Fruit fly (Drosophila melanogaster) whole organism: ENCODE results near the gene CG7059.

Source experiments
- CG8478 ChIP-seq: fragments of >200 bp; optimal IDR thresholded peaks from 2 replicates; lab custom pipeline; 2018; ENCODE audit warnings: inconsistent platforms
- Dll ChIP-seq: fragments of >200 bp; optimal IDR thresholded peaks from 2 replicates; lab custom pipeline; 2017
- EcR ChIP-seq, 2 experiments: fragments of >200 bp; optimal IDR thresholded peaks; 2 replicates each; lab custom pipeline; 2017; ENCODE audit warnings: missing biosample characterization in 2 of 2, missing genetic modification characterization in 2 of 2, missing genetic modification reagents in 2 of 2
- pan ChIP-seq: fragments of >200 bp; optimal IDR thresholded peaks from 2 replicates; lab custom pipeline; 2017
- psq ChIP-seq: fragments of >200 bp; optimal IDR thresholded peaks from 2 replicates; lab custom pipeline; 2017
- usp ChIP-seq: fragments of >200 bp; optimal IDR thresholded peaks from 2 replicates; lab custom pipeline; 2017; ENCODE audit warnings: missing biosample characterization, missing genetic modification characterization, mixed read lengths

CG7059 gene

DNA sequence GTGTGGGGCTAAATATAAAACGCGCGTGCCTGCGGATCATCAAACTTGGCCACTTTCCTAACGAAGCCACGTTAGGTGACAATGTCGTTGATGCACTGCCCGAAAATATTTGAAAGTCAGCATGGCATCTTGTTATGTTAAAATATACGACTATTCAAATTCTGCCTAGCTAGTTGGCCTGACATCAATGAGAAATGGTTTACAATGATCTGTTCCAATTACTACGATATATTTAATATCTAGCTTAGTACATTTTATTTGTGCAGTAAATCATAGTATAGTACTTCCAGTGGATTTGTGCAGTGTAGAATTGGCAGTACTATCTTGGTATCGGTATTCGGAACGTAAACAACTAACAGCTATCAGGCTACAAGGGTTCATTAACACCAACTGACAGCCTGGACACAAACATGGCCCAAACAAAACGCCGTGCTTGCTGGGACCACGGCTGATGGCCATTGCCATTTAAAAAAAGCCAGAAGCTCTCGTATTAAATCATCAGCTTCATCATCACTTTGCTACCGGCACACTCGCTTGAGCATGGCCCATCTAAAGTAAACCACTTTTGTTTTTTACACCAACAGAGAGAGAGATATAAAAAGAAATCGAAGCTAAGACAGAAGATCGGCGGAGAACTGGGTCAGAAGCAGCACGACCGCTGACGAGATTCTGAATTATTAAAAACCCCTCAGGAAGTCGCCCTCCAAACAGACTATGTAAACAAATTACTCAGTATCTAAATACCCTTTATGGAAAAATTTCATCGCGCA is 6.0 kb downstream of the CG7059 start:
- TF ChIP-seq Dll (no peak), usp (no peak), CG8478 (lab: Kevin White, UChicago) (no peak), psq (lab: Kevin White, UChicago) (no peak), EcR (GFP tag; optimal IDR thresholded peaks at IDR 0.05; lab: Kevin White, UChicago) (no peak), pan (lab: Kevin White, UChicago) (no peak)

DNA sequence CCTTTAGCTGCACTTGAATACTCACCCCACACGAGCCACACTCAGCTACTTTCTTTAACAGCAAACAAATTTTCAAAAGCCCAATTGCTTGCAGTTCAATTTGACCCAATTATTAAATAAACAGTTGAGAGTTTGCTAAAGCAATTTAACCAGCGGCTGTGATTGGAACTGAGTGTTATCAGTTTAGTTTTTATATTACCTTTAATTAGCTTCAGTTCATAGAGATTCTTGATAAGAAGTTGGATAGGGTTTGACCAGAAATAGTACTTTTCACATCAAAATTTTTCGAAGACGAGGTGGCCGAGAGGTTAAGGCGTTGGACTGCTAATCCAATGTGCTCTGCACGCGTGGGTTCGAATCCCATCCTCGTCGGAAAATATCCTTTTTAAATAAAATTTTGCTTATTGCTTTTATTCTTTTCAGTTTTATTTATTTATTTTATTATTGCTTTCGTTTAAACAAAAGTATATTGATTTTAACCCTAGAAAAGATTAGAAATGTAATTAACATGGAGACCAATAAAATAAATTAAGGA is 6.7 kb downstream of the CG7059 start:
- no peak for TF ChIP-seq Dll
- no peak for TF ChIP-seq usp
- TF ChIP-seq CG8478 (lab: Kevin White, UChicago), result no peak
- TF ChIP-seq EcR (GFP tag; optimal IDR thresholded peaks at IDR 0.05; lab: Kevin White, UChicago), result no peak
- TF ChIP-seq pan (lab: Kevin White, UChicago), result no peak
- no peak for TF ChIP-seq psq (lab: Kevin White, UChicago)

DNA sequence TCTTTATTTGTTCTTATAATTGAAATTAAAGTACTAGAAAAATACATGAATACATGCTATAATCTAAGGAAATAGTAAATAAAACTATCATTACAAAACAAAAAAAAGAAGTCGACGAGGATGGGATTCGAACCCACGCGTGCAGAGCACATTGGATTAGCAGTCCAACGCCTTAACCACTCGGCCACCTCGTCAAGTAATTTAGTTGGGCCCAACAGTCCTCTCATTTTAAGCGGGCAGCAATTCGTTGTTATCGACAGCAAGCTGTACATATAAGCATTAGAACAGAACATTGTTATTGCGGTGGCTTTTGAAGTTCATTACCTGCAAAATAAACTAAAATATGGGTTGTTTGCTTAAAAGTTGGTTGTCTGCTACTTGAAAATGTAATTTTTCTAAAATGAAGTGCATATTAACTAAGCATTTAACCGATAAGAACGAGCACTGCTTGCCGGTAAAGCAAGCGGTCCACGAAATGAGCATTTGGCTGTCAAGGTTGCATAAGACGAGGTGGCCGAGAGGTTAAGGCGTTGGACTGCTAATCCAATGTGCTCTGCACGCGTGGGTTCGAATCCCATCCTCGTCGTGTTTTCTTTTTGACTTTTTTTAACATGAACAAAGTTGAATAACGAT is 7.6 kb downstream of the CG7059 start:
- peak; percentile 44 for TF ChIP-seq CG8478 (lab: Kevin White, UChicago)
- TF ChIP-seq EcR (GFP tag; optimal IDR thresholded peaks at IDR 0.05; lab: Kevin White, UChicago), result no peak
- no peak for TF ChIP-seq usp

DNA sequence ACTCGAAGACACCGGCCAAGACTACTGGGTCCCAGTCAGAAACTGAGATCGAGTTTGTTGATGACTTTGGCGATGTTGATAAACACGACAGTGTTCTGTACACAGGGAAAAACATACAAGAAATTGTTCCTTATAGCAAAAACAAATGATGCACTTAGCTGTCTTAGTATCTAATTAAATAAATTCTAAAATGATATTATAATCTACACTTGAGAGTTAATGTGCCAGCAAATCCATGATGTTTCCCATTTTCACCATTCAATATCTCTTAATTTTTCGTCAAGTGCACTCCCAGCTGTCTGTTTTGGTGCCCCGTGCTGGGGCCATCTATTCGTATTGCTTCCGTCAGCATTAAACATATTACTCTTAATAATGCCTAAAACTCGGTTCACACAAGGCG is 10.7 kb downstream of the CG7059 start:
- TF ChIP-seq psq (lab: Kevin White, UChicago) (no peak), EcR (GFP tag; optimal IDR thresholded peaks at IDR 0.05; lab: Kevin White, UChicago) (no peak)

DNA sequence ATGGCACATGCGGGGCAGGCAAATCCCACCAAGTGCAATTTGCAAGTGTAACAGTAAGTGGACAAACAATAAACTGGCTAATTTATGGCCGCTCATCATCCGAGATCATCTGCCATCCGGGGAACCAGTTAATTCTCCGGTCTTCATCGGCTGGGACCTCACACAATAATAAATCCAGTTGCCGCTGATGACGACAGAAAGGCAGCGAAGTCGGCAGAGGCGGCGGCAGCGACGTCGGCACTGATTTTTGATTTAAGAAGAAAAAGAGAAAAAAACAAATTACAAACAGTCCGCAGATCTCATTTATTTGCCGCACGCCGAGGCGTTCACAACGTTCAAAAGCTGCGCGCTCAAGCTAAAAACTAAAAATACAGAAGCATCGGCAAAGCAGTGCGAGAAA is 12.8 kb downstream of the CG7059 start, which contains the start of gene CG13856:
Gene CG13856, plus strand, starts transcription at position 301 of the 400 bp plus-strand sequence.
- TF ChIP-seq psq (lab: Kevin White, UChicago), result no peak
- TF ChIP-seq usp, result no peak
- no peak for TF ChIP-seq EcR (GFP tag; optimal IDR thresholded peaks at IDR 0.05; lab: Kevin White, UChicago)
- no peak for TF ChIP-seq pan (lab: Kevin White, UChicago)
- TF ChIP-seq Dll, result no peak
- no peak for TF ChIP-seq CG8478 (lab: Kevin White, UChicago)

DNA sequence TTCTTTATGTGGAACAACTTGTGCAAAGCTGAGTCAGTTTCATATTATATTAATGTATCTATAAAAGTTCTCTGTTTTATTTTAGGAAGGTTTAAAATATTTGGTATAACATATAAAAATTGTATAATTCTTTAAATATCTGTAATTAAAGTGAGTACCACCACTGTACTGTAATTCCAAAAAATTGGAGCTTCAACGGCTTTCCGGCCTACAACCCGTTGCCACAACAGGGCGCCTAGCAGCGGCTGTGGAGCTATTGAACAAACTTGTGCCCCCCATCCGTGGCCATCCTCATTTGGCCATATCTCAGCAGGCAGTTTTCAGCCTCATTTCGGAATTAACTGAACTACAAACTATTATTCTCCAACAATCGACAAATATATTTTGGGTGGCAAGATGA is 16.1 kb downstream of the CG7059 start, which contains the start of gene CG13855:
Gene CG13855, plus strand, starts transcription at position 301 of the 400 bp plus-strand sequence.
- TF ChIP-seq CG8478 (lab: Kevin White, UChicago), result no peak
- no peak for TF ChIP-seq EcR (GFP tag; optimal IDR thresholded peaks at IDR 0.05; lab: Kevin White, UChicago)
- TF ChIP-seq pan (lab: Kevin White, UChicago), result no peak
- no peak for TF ChIP-seq Dll
- TF ChIP-seq usp, result no peak
- TF ChIP-seq psq (lab: Kevin White, UChicago), result no peak

DNA sequence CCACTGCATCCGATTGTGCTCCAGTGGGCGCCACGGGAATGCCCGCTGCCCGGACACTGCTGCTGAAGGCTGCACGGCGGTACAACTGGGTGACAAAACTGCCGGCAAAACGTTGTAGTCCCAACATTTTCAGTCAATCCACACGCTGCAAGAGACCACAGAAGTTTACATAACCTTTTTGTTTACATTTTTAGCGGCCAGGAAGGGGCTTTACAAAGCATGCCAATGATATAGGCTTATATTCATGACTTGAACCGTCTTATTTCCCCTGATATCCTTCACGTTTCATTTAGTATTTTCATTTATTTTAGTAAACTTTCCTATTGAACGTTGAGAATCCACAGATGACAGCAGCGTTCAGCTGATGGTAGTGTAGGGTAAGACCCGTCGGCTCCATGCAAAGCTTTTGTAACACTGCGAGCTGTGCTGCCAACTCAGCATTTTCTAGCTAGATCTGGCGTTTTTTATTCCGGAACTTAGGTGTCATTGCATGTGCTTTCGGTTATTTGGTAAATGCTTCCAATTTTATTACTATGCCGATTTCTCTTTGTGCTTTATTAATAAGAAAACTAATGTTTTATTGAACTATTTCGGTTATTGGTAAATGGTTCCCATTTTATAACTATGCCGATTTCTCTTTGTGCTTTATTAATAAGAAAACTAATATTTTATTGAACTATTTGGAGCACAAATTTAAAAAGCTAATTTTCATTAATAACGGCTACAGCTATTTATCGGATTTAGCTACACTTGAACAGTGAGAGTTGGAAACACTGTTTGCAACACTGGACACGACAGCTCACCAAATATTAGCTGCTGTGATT is 21.2 kb downstream of the CG7059 start, which contains the start of the genes CG13850 and lqfR:
Gene CG13850, minus strand, starts transcription at position 379 of the 824 bp plus-strand sequence.
Gene lqfR, plus strand, starts transcription at position 765 of the 824 bp plus-strand sequence.
- TF ChIP-seq pan (lab: Kevin White, UChicago) (no peak), usp (no peak), EcR (GFP tag; optimal IDR thresholded peaks at IDR 0.05; lab: Kevin White, UChicago) (no peak), CG8478 (lab: Kevin White, UChicago) (no peak), psq (lab: Kevin White, UChicago) (no peak), Dll (no peak)

DNA sequence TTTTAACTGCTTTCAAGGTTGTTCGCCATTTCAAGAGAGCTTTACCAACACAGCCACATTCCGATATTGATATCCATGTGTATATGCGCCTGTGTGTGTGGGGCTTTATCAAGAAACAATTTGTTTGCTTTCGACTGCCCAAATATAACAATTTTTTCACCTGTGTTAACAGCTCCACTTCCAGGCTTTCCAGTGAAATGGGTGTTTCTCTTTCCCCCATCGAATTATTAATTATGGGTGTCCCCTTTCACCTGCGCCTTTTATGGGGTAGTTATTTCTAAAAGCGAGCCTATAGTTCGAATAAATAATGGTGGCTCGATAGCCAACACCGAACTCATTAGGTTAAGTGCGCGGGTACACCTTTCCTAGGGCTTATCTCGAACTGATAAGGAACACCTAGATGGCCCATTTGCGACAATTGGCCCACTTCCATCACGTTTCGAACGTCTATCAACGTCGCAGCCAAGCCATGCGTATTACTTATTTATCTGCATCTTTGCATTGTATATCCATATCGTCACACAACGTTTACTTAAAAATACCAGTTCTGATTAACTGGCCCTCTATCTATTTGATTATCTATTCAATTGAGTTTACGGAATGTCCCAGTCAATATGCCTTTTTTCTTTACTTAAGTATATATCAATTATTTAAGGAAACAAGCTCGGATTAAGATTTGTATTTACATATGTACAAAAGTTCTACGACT is 22.5 kb downstream of the CG7059 start:
- TF ChIP-seq Dll, result no peak

DNA sequence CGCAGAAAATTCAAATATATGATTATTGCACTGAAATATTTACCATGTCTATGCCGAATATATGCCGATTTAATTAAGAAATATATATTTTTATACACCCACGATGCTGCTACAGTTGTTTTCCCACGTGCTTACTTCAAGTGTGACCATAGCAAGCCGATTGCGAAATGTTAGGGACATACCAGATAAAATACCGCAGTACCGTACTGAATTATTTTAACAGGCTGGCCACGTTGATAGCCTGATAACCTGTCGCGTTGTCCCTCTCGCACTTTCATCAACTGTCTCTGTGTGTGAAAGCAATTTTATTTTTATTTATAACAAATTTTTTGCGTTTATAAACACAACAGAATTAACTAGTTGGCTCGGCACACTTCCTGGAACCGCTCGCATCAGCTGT is 31.3 kb downstream of the CG7059 start, which contains the start of the genes Nop56 and mats:
Gene Nop56, minus strand, starts transcription at position 158 of the 400 bp plus-strand sequence.
Gene mats, plus strand, starts transcription at position 251 of the 400 bp plus-strand sequence.
- no peak for TF ChIP-seq CG8478 (lab: Kevin White, UChicago)
- TF ChIP-seq pan (lab: Kevin White, UChicago), result no peak
- TF ChIP-seq EcR (GFP tag; optimal IDR thresholded peaks at IDR 0.05; lab: Kevin White, UChicago), result no peak
- TF ChIP-seq Dll, result no peak
- TF ChIP-seq usp, result no peak

DNA sequence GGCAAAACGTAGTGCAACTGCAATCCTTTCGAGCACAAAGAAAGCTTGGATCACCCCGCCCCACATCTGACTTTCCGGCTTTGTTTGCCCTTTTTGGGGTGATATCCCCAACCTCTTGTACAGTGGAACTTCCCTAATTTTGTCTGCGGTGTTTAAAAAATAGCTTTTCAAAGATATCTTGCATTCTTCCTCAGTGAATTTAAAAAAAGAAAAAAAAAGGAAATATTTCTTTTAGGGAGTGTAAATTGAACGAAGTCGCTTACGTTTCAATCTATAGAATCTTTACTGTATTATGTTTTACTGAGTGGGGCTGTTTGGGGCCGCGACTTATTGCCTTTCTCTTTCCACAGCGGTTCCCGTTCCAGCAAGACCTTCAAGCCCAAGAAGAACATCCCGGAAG is 32.0 kb downstream of the CG7059 start:
- no peak for TF ChIP-seq usp
- TF ChIP-seq CG8478 (lab: Kevin White, UChicago), result no peak
- TF ChIP-seq EcR (GFP tag; optimal IDR thresholded peaks at IDR 0.05; lab: Kevin White, UChicago), result no peak
- no peak for TF ChIP-seq Dll
- TF ChIP-seq pan (lab: Kevin White, UChicago), result no peak
- TF ChIP-seq psq (lab: Kevin White, UChicago), result no peak

DNA sequence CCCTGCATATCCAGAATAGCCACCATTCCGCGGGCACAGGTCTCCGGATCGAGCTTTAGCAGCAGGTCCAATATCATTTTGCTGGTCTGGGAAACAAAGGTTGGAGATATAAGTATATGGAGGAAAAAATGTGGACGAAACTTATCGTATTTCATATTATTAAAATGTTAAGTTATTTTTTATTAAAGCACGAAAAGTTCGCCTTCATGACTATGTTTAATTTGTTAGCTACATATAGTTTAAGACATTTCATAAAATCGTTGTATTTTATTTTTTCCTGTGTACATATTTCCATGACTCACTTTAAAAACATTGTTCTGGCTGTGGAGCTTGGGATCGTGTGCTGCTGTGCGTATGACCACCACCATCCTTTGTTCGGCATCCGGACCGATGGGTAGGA is 34.4 kb downstream of the CG7059 start:
- no peak for TF ChIP-seq EcR (GFP tag; optimal IDR thresholded peaks at IDR 0.05; lab: Kevin White, UChicago)
- TF ChIP-seq CG8478 (lab: Kevin White, UChicago), result no peak
- no peak for TF ChIP-seq pan (lab: Kevin White, UChicago)
- no peak for TF ChIP-seq Dll
- no peak for TF ChIP-seq usp
- TF ChIP-seq psq (lab: Kevin White, UChicago), result no peak
